Fruit fly (Drosophila melanogaster) whole organism, adult: Measurements from ENCODE around the gene ast.

Experiments
- CG1620 ChIP-seq: fragments of 200-800 bp; sonication (Bioruptor generic); optimal IDR thresholded peaks from 2 replicates; lab custom pipeline; 2016; ENCODE audit warnings: missing biosample characterization, missing genetic modification characterization
- CG33017 ChIP-seq: fragments of 200-800 bp; sonication (Bioruptor generic); optimal IDR thresholded peaks from 2 replicates; lab custom pipeline; 2018; ENCODE audit warnings: missing biosample characterization, mild to moderate bottlenecking, missing genetic modification characterization, moderate library complexity
- Hr96 ChIP-seq: fragments of 200-800 bp; sonication (Bioruptor generic); optimal IDR thresholded peaks from 2 replicates; lab custom pipeline; 2016; ENCODE audit warnings: missing biosample characterization, missing genetic modification characterization
- ovo ChIP-seq: fragments of 200-800 bp; sonication (Bioruptor generic); optimal IDR thresholded peaks from 2 replicates; lab custom pipeline; 2016; ENCODE audit warnings: missing biosample characterization, missing genetic modification characterization
- toe ChIP-seq: fragments of 200-800 bp; sonication (Bioruptor generic); optimal IDR thresholded peaks from 2 replicates; lab custom pipeline; 2016; ENCODE audit warnings: missing biosample characterization, missing genetic modification characterization

DNA sequence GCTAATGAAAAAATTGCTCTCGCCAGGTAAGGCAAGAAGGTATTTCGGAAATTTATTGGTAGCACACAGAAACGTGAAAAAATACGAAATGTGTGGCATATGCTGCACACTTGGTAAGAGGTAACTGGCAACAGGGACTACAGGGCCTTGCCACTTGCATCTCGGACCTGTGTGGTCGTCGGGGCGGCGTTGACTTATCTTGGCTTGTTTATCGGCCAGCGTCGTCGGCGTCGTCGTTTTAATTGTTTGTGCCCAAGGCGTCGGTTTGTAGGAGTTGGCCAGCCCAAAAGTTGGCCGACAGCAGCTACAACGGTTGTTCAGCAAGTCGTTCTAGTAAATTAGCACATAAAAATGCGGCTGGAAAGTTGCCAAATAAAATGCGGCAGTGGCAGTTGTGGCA is 11.4 kb upstream of the ast start:
- TF ChIP-seq toe (GFP tag; lab: Kevin White, UChicago) (no peak), Hr96 (GFP tag; lab: Kevin White, UChicago) (no peak), CG1620 (GFP tag; lab: Kevin White, UChicago) (no peak), CG33017 (tag; lab: Kevin White, UChicago) (no peak), ovo (GFP tag; lab: Kevin White, UChicago) (no peak)
